Fruit fly (Drosophila melanogaster) whole organism, embryonic: Measurements from ENCODE around the gene CG8065.
A peak's percentile ranks its signal among the peaks of the same experiment; 100 is the strongest.

Source experiments
- Aef1 ChIP-seq: fragments of 200-800 bp; sonication (Bioruptor generic); IDR thresholded peaks from 3 replicates; pipeline ENCODE4 v1.3.6; 2022; ENCODE audit warnings: missing biosample characterization, missing genetic modification characterization
- Antp ChIP-seq: fragments of 200-800 bp; sonication (Bioruptor generic); optimal IDR thresholded peaks from 3 replicates; lab custom pipeline; 2016; ENCODE audit warnings: missing biosample characterization, missing genetic modification characterization
- Bgb ChIP-seq: fragments of 200-800 bp; sonication (Bioruptor generic); IDR thresholded peaks from 2 replicates; pipeline ENCODE4 v1.3.6; 2022; ENCODE audit warnings: missing biosample characterization, missing genetic modification characterization; ENCODE audit not compliant: partially characterized antibody
- Bteb2 ChIP-seq: fragments of 200-800 bp; sonication (Bioruptor generic); optimal IDR thresholded peaks from 2 replicates; lab custom pipeline; 2016; ENCODE audit warnings: missing biosample characterization, missing genetic modification characterization
- CG10147 ChIP-seq: fragments of 200-800 bp; sonication (Bioruptor generic); optimal IDR thresholded peaks from 2 replicates; lab custom pipeline; 2019; ENCODE audit warnings: missing biosample characterization, mild to moderate bottlenecking, missing genetic modification characterization, moderate library complexity
- CG12769 ChIP-seq: fragments of 200-800 bp; sonication (Bioruptor generic); optimal IDR thresholded peaks from 2 replicates; lab custom pipeline; 2019; ENCODE audit warnings: missing biosample characterization, mild to moderate bottlenecking, missing genetic modification characterization, moderate library complexity
- CG13894 ChIP-seq: fragments of 200-800 bp; sonication (Bioruptor generic); optimal IDR thresholded peaks from 3 replicates; lab custom pipeline; 2018; ENCODE audit warnings: missing biosample characterization, mild to moderate bottlenecking, missing genetic modification characterization, moderate library complexity
- CG15479 ChIP-seq: fragments of 200-800 bp; sonication (Bioruptor generic); optimal IDR thresholded peaks from 3 replicates; lab custom pipeline; 2019; ENCODE audit warnings: missing biosample characterization, mild to moderate bottlenecking, missing genetic modification characterization, moderate library complexity
- CG15514 ChIP-seq: fragments of 200-800 bp; sonication (Bioruptor generic); optimal IDR thresholded peaks from 3 replicates; lab custom pipeline; 2017; ENCODE audit warnings: missing biosample characterization, missing genetic modification characterization, mild to moderate bottlenecking, moderate library complexity, missing genetic modification reagents
- CG15601 ChIP-seq: fragments of 200-800 bp; sonication (Bioruptor generic); optimal IDR thresholded peaks from 3 replicates; lab custom pipeline; 2019; ENCODE audit warnings: missing biosample characterization, mild to moderate bottlenecking, missing genetic modification characterization, moderate library complexity
- CG16779 ChIP-seq: fragments of 200-800 bp; sonication (Bioruptor generic); IDR thresholded peaks from 2 replicates; pipeline ENCODE4 v1.3.6; 2022; ENCODE audit warnings: missing biosample characterization, missing genetic modification characterization
- CG2120 ChIP-seq: fragments of 200-800 bp; sonication (Bioruptor generic); optimal IDR thresholded peaks from 3 replicates; lab custom pipeline; 2016; ENCODE audit warnings: missing biosample characterization, missing genetic modification characterization
- CG2712 ChIP-seq: fragments of 200-800 bp; optimal IDR thresholded peaks from 3 replicates; lab custom pipeline; 2019; ENCODE audit warnings: missing biosample characterization, mild to moderate bottlenecking, missing genetic modification characterization, moderate library complexity
- CG3163 ChIP-seq: fragments of 200-800 bp; sonication (Bioruptor generic); optimal IDR thresholded peaks from 3 replicates; lab custom pipeline; 2016; ENCODE audit warnings: missing biosample characterization, missing genetic modification characterization
- CG32532 ChIP-seq: fragments of 200-800 bp; sonication (Bioruptor generic); IDR thresholded peaks from 2 replicates; pipeline ENCODE4 v1.3.6; 2022; ENCODE audit warnings: missing biosample characterization, missing genetic modification characterization
- CG3847 ChIP-seq: fragments of 200-800 bp; sonication (Bioruptor generic); IDR thresholded peaks from 2 replicates; pipeline ENCODE4 v1.3.6; 2022; ENCODE audit warnings: missing biosample characterization, missing genetic modification characterization
- CG4424 ChIP-seq: fragments of 200-800 bp; sonication (Bioruptor generic); optimal IDR thresholded peaks from 3 replicates; lab custom pipeline; 2016; ENCODE audit warnings: missing biosample characterization, missing genetic modification characterization
- CG4617 ChIP-seq: fragments of 200-800 bp; sonication (Bioruptor generic); optimal IDR thresholded peaks from 3 replicates; lab custom pipeline; 2016; ENCODE audit warnings: missing biosample characterization, missing genetic modification characterization, borderline replicate concordance
- CG4820 ChIP-seq: fragments of 200-800 bp; sonication (Bioruptor generic); optimal IDR thresholded peaks from 3 replicates; lab custom pipeline; 2016; ENCODE audit warnings: missing biosample characterization, missing genetic modification characterization
- CG7987 ChIP-seq: fragments of 200-800 bp; sonication (Bioruptor generic); optimal IDR thresholded peaks from 2 replicates; lab custom pipeline; 2018; ENCODE audit warnings: missing biosample characterization, mild to moderate bottlenecking, missing genetic modification characterization, moderate library complexity
- CG9609 ChIP-seq: fragments of 200-800 bp; sonication (Bioruptor generic); optimal IDR thresholded peaks from 3 replicates; lab custom pipeline; 2016; ENCODE audit warnings: missing biosample characterization, missing genetic modification characterization
- D ChIP-seq, 2 experiments: fragments of 200-800 bp in 1 of 2; fragments of >200 bp in 1 of 2; sonication (Bioruptor generic) in 1 of 2; optimal IDR thresholded peaks; 2 replicates in 1 of 2; 3 replicates in 1 of 2; lab custom pipeline; 2017; ENCODE audit warnings: mild to moderate bottlenecking in 1 of 2, missing biosample characterization in 1 of 2, missing genetic modification characterization in 1 of 2, missing genetic modification reagents in 1 of 2
- H15 ChIP-seq: fragments of 200-800 bp; sonication (Bioruptor generic); IDR thresholded peaks from 3 replicates; pipeline ENCODE4 v1.3.6; 2022; ENCODE audit warnings: missing biosample characterization, missing genetic modification characterization
- Optix ChIP-seq: fragments of 200-800 bp; sonication (Bioruptor generic); IDR thresholded peaks from 3 replicates; pipeline ENCODE4 v1.3.6; 2022; ENCODE audit warnings: missing biosample characterization, missing genetic modification characterization
- PHDP ChIP-seq: fragments of 200-800 bp; sonication (Bioruptor generic); optimal IDR thresholded peaks from 3 replicates; lab custom pipeline; 2018; ENCODE audit warnings: missing biosample characterization, mild to moderate bottlenecking, missing genetic modification characterization, moderate library complexity
- Trl ChIP-seq, 3 experiments: fragments of >200 bp in 2 of 3; fragments of 200-800 bp in 1 of 3; sonication (Bioruptor generic) in 1 of 3; optimal IDR thresholded peaks; 2 replicates in 1 of 3; 3 replicates in 2 of 3; lab custom pipeline; 2016 to 2017; ENCODE audit warnings: missing biosample characterization in 1 of 3, missing genetic modification characterization in 1 of 3
- ase ChIP-seq: fragments of 200-800 bp; sonication (Bioruptor generic); IDR thresholded peaks from 3 replicates; pipeline ENCODE4 v1.3.6; 2022; ENCODE audit warnings: missing biosample characterization, missing genetic modification characterization
- ato ChIP-seq: fragments of 200-800 bp; sonication (Bioruptor generic); IDR thresholded peaks from 2 replicates; pipeline ENCODE4 v1.3.6; 2022; ENCODE audit warnings: missing biosample characterization, missing genetic modification characterization; ENCODE audit not compliant: partially characterized antibody
- br ChIP-seq: fragments of >200 bp; optimal IDR thresholded peaks from 2 replicates; lab custom pipeline; 2017
- cg ChIP-seq: fragments of 200-800 bp; sonication (Bioruptor generic); optimal IDR thresholded peaks from 3 replicates; lab custom pipeline; 2019; ENCODE audit warnings: missing biosample characterization, mild to moderate bottlenecking, missing genetic modification characterization, moderate library complexity
- cwo ChIP-seq: fragments of 200-800 bp; sonication (Bioruptor generic); optimal IDR thresholded peaks from 3 replicates; lab custom pipeline; 2017; ENCODE audit warnings: missing biosample characterization, missing genetic modification characterization, mild to moderate bottlenecking, moderate library complexity, missing genetic modification reagents
- emc ChIP-seq: fragments of 200-800 bp; sonication (Bioruptor generic); optimal IDR thresholded peaks from 2 replicates; lab custom pipeline; 2016; ENCODE audit warnings: missing biosample characterization, missing genetic modification characterization
- gcm ChIP-seq: fragments of 200-800 bp; sonication (Bioruptor generic); optimal IDR thresholded peaks from 2 replicates; lab custom pipeline; 2019; ENCODE audit warnings: missing biosample characterization, mild to moderate bottlenecking, missing genetic modification characterization, moderate library complexity
- gfzf ChIP-seq: fragments of 200-800 bp; sonication (Bioruptor generic); optimal IDR thresholded peaks from 2 replicates; lab custom pipeline; 2016; ENCODE audit warnings: missing biosample characterization, mild to moderate bottlenecking, missing genetic modification characterization, moderate library complexity
- gro ChIP-seq: fragments of 200-800 bp; sonication (Bioruptor generic); optimal IDR thresholded peaks from 2 replicates; lab custom pipeline; 2016; ENCODE audit warnings: missing biosample characterization, missing genetic modification characterization
- hkb ChIP-seq, 2 experiments: fragments of 200-800 bp in 1 of 2; fragments of >200 bp in 1 of 2; sonication (Bioruptor generic) in 1 of 2; IDR thresholded peaks in 1 of 2; optimal IDR thresholded peaks in 1 of 2; 2 replicates each; pipeline versions ENCODE4 v1.3.6 to Lab custom; 2017 to 2022; ENCODE audit warnings: missing biosample characterization in 1 of 2, missing genetic modification characterization in 1 of 2
- jing ChIP-seq: fragments of 200-800 bp; sonication (Bioruptor generic); optimal IDR thresholded peaks from 2 replicates; lab custom pipeline; 2018; ENCODE audit warnings: missing biosample characterization, mild to moderate bottlenecking, missing genetic modification characterization
- lab ChIP-seq: fragments of 200-800 bp; sonication (Bioruptor generic); optimal IDR thresholded peaks from 3 replicates; lab custom pipeline; 2017; ENCODE audit warnings: missing biosample characterization, missing genetic modification characterization, mild to moderate bottlenecking, moderate library complexity, missing genetic modification reagents
- mld ChIP-seq: fragments of 200-800 bp; sonication (Bioruptor generic); IDR thresholded peaks from 3 replicates; pipeline ENCODE4 v1.3.6; 2022; ENCODE audit warnings: missing biosample characterization, missing genetic modification characterization; ENCODE audit not compliant: partially characterized antibody
- peb ChIP-seq: fragments of 200-800 bp; sonication (Bioruptor generic); IDR thresholded peaks from 2 replicates; pipeline ENCODE4 v1.3.6; 2022; ENCODE audit warnings: missing biosample characterization, missing genetic modification characterization
- pzg ChIP-seq: fragments of 200-800 bp; sonication (Bioruptor generic); optimal IDR thresholded peaks from 3 replicates; lab custom pipeline; 2018; ENCODE audit warnings: missing biosample characterization, mild to moderate bottlenecking, missing genetic modification characterization, moderate library complexity
- repo ChIP-seq: fragments of 200-800 bp; sonication (Bioruptor generic); optimal IDR thresholded peaks from 2 replicates; lab custom pipeline; 2016; ENCODE audit warnings: missing biosample characterization, missing genetic modification characterization
- rib ChIP-seq: fragments of 200-800 bp; sonication (Bioruptor generic); IDR thresholded peaks from 2 replicates; pipeline ENCODE4 v1.3.6; 2022; ENCODE audit warnings: missing biosample characterization, missing genetic modification characterization
- scrt ChIP-seq: fragments of 200-800 bp; sonication (Bioruptor generic); optimal IDR thresholded peaks from 2 replicates; lab custom pipeline; 2018; ENCODE audit warnings: missing biosample characterization, mild to moderate bottlenecking, missing genetic modification characterization, moderate library complexity
- sisA ChIP-seq: fragments of 200-800 bp; sonication (Bioruptor generic); IDR thresholded peaks from 2 replicates; pipeline ENCODE4 v1.3.6; 2022; ENCODE audit warnings: missing biosample characterization, missing genetic modification characterization
- so ChIP-seq: fragments of 200-800 bp; sonication (Bioruptor generic); IDR thresholded peaks from 3 replicates; pipeline ENCODE4 v1.3.6; 2022; ENCODE audit warnings: missing biosample characterization, missing genetic modification characterization
- tll ChIP-seq, 2 experiments: fragments of 200-800 bp in 1 of 2; fragments of >200 bp in 1 of 2; sonication (Bioruptor generic) in 1 of 2; optimal IDR thresholded peaks; 2 replicates each; lab custom pipeline; 2017 to 2019; ENCODE audit warnings: missing biosample characterization in 2 of 2, missing genetic modification characterization in 2 of 2, mild to moderate bottlenecking in 1 of 2, moderate library complexity in 1 of 2
- trem ChIP-seq: fragments of 200-800 bp; optimal IDR thresholded peaks from 3 replicates; lab custom pipeline; 2019; ENCODE audit warnings: missing biosample characterization, mild to moderate bottlenecking, missing genetic modification characterization, moderate library complexity
- twi ChIP-seq: fragments of 200-800 bp; optimal IDR thresholded peaks from 2 replicates; lab custom pipeline; 2019; ENCODE audit warnings: missing biosample characterization, mild to moderate bottlenecking, missing genetic modification characterization, moderate library complexity

CG8065 gene

DNA sequence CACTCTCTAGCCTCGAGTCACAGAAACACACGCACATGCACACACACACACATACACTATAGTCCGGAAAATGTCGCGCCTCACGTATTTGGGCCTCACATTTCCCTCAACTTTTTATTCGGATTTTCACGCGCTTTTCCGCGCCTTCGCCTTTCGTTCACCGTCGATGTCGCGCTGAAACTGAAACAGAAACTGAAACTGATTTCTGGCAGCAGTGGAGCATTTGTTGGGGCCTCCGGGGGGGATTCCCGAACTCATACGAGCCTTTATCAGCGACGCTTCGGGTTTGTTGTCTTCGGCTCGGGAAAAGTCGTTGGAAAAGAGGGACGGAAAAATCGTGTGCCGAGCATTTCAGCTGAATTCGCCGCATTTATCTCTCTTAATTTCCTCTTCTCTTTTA lies 29.5 kb upstream of the CG8065 start, which contains the start of gene dpr10 (continued):
- peak; percentile 40 for TF ChIP-seq scrt
- peak; percentile 63; the same call in 1 of the 2 replicates for TF ChIP-seq CG16779 (GFP tag; lab: Robert Waterston, UW)
- no peak for TF ChIP-seq ase (GFP tag; lab: Robert Waterston, UW)
- TF ChIP-seq CG4820 (GFP tag; lab: Kevin White, UChicago): no peak
- no peak for TF ChIP-seq ato (GFP tag; lab: Robert Waterston, UW)
- TF ChIP-seq pzg (GFP tag; lab: Kevin White, UChicago): no peak
- TF ChIP-seq CG2712 (tag; lab: Kevin White, UChicago): no peak
- TF ChIP-seq Bgb (GFP tag; lab: Robert Waterston, UW): peak; percentile 33; the same call in 1 of the 2 replicates
- no peak for TF ChIP-seq twi (tag; lab: Kevin White, UChicago)
- TF ChIP-seq CG15601: no peak
- no peak for TF ChIP-seq sisA (GFP tag; lab: Robert Waterston, UW)
- TF ChIP-seq CG32532 (GFP tag; lab: Robert Waterston, UW): 0 out of 2 replicates have a peak, but pooled peaks have one; percentile 8
- TF ChIP-seq hkb (optimal IDR thresholded peaks at IDR 0.05; lab: Kevin White, UChicago): no peak
- TF ChIP-seq hkb (GFP tag; IDR thresholded peaks at IDR 0.05; lab: Robert Waterston, UW): 0 out of 2 replicates have a peak, but pooled peaks have one; percentile 17
- no peak for TF ChIP-seq mld (GFP tag; lab: Robert Waterston, UW)
- TF ChIP-seq so (GFP tag; lab: Robert Waterston, UW): 0 out of 3 replicates have a peak, but pooled peaks have one; percentile 33
- no peak for TF ChIP-seq gfzf (GFP tag; lab: Kevin White, UChicago)
- TF ChIP-seq emc: no peak
- TF ChIP-seq CG7987 (GFP tag; lab: Kevin White, UChicago): peak; percentile 10
- TF ChIP-seq CG3847 (GFP tag; lab: Robert Waterston, UW): no peak
- peak; percentile 18 to 38 for TF ChIP-seq Trl (optimal IDR thresholded peaks at IDR 0.05; lab: Kevin White, UChicago)
- no peak for TF ChIP-seq Trl (GFP tag; optimal IDR thresholded peaks at IDR 0.05; lab: Kevin White, UChicago)
- no peak for TF ChIP-seq CG15479 (GFP tag; lab: Kevin White, UChicago)
- no peak for TF ChIP-seq tll (GFP tag; optimal IDR thresholded peaks at IDR 0.05; lab: Kevin White, UChicago)
- TF ChIP-seq repo: no peak
- TF ChIP-seq peb (GFP tag; lab: Robert Waterston, UW): no peak
- TF ChIP-seq Bteb2: no peak
- no peak for TF ChIP-seq CG2120 (GFP tag; lab: Kevin White, UChicago)
- no peak for TF ChIP-seq CG4424 (GFP tag; lab: Kevin White, UChicago)
- no peak for TF ChIP-seq trem (tag; lab: Kevin White, UChicago)
- TF ChIP-seq CG12769: peak; percentile 86
- no peak for TF ChIP-seq jing (GFP tag; lab: Kevin White, UChicago)
- TF ChIP-seq gro: no peak
- TF ChIP-seq PHDP: no peak
- no peak for TF ChIP-seq Optix (GFP tag; lab: Robert Waterston, UW)
- no peak for TF ChIP-seq D (optimal IDR thresholded peaks at IDR 0.05; lab: Kevin White, UChicago)
- no peak for TF ChIP-seq D (GFP tag; optimal IDR thresholded peaks at IDR 0.05; lab: Kevin White, UChicago)
- TF ChIP-seq rib: no peak
- no peak for TF ChIP-seq CG9609 (GFP tag; lab: Kevin White, UChicago)
- TF ChIP-seq cwo (GFP tag; lab: Kevin White, UChicago): no peak
- no peak for TF ChIP-seq H15
- TF ChIP-seq CG10147: no peak
- no peak for TF ChIP-seq CG4617 (GFP tag; lab: Kevin White, UChicago)
- TF ChIP-seq Antp: no peak
- TF ChIP-seq br (lab: Kevin White, UChicago): no peak
- peak; percentile 22 for TF ChIP-seq cg (GFP tag; lab: Kevin White, UChicago)
- TF ChIP-seq CG3163: peak; percentile 76
- TF ChIP-seq gcm (GFP tag; lab: Kevin White, UChicago): no peak
- peak; percentile 40 for TF ChIP-seq lab
- TF ChIP-seq CG13894 (tag; lab: Kevin White, UChicago): peak; percentile 69
- no peak for TF ChIP-seq Aef1 (GFP tag; lab: Robert Waterston, UW)
- no peak for TF ChIP-seq CG15514 (GFP tag; lab: Kevin White, UChicago)
